Worm (Caenorhabditis elegans) whole organism, L1 larva: Measurements from ENCODE around the gene F21D5.4.

Experiments
- C16A3.4 ChIP-seq: fragments of 150-350 bp; optimal IDR thresholded peaks from 2 replicates; lab custom pipeline; 2014; ENCODE audit warnings: missing biosample characterization, missing genetic modification characterization
- Y116A8C.19 ChIP-seq: sonication (generic microtip); optimal IDR thresholded peaks from 2 replicates; lab custom pipeline; 2016; ENCODE audit warnings: missing compliant biosample characterization, missing genetic modification characterization, borderline replicate concordance
- aly-2 ChIP-seq: fragments of 150-350 bp; optimal IDR thresholded peaks from 2 replicates; lab custom pipeline; 2014; ENCODE audit warnings: missing biosample characterization, missing genetic modification characterization
- blmp-1 ChIP-seq: fragments of 150-350 bp; optimal IDR thresholded peaks from 2 replicates; lab custom pipeline; 2014; ENCODE audit warnings: missing biosample characterization, missing genetic modification characterization
- ceh-8 ChIP-seq: fragments of 200-800 bp; sonication (Bioruptor generic); optimal IDR thresholded peaks from 2 replicates; lab custom pipeline; 2018; ENCODE audit warnings: mild to moderate bottlenecking, missing genetic modification characterization, moderate library complexity, missing compliant biosample characterization
- ceh-82 ChIP-seq, 3 experiments: fragments of 150-350 bp in 1 of 3; sonication (generic microtip) in 2 of 3; optimal IDR thresholded peaks; 2 replicates each; lab custom pipeline; 2014 to 2017; ENCODE audit warnings: missing biosample characterization in 3 of 3, missing genetic modification characterization in 3 of 3
- ceh-88 ChIP-seq: fragments of 200-800 bp; sonication (Bioruptor generic); IDR thresholded peaks from 2 replicates; pipeline ENCODE4 v1.3.6; 2022; ENCODE audit warnings: missing genetic modification characterization, missing compliant biosample characterization
- ces-1 ChIP-seq: fragments of 150-350 bp; optimal IDR thresholded peaks from 2 replicates; lab custom pipeline; 2014; ENCODE audit warnings: missing biosample characterization, missing genetic modification reagents, missing genetic modification characterization
- dpl-1 ChIP-seq, 3 experiments: fragments of 150-350 bp in 2 of 3; sonication (generic microtip) in 1 of 3; optimal IDR thresholded peaks; 2 replicates each; lab custom pipeline; 2014 to 2017; ENCODE audit warnings: missing biosample characterization in 3 of 3, missing genetic modification characterization in 3 of 3, missing genetic modification reagents in 3 of 3
- dsc-1 ChIP-seq: sonication (generic microtip); optimal IDR thresholded peaks from 2 replicates; lab custom pipeline; 2016; ENCODE audit warnings: mild to moderate bottlenecking, missing genetic modification characterization, missing compliant biosample characterization
- efl-1 ChIP-seq, 4 experiments: fragments of 150-350 bp; optimal IDR thresholded peaks in 3 of 4; peaks in 1 of 4; 1 replicate in 1 of 4; 2 replicates in 3 of 4; lab custom pipeline; 2014; ENCODE audit warnings: missing biosample characterization in 2 of 4, missing genetic modification characterization in 2 of 4, missing genetic modification reagents in 2 of 4
- efl-3 ChIP-seq: fragments of 200-800 bp; sonication (Bioruptor generic); optimal IDR thresholded peaks from 2 replicates; lab custom pipeline; 2018; ENCODE audit warnings: mild to moderate bottlenecking, missing genetic modification characterization, missing compliant biosample characterization
- elt-2 ChIP-seq: sonication (generic microtip); optimal IDR thresholded peaks from 2 replicates; lab custom pipeline; 2016; ENCODE audit warnings: missing genetic modification characterization, mild to moderate bottlenecking, inconsistent platforms, missing compliant biosample characterization, missing genetic modification reagents
- elt-3 ChIP-seq, 6 experiments: fragments of 150-350 bp in 1 of 6; sonication (generic microtip); optimal IDR thresholded peaks; 2 replicates each; lab custom pipeline; 2017 to 2018; ENCODE audit warnings: missing biosample characterization in 6 of 6, missing genetic modification characterization in 6 of 6, inconsistent platforms in 1 of 6
- fkh-10 ChIP-seq: sonication (generic microtip); optimal IDR thresholded peaks from 2 replicates; lab custom pipeline; 2017; ENCODE audit warnings: missing biosample characterization, missing genetic modification reagents, missing genetic modification characterization
- fkh-8 ChIP-seq: sonication (generic microtip); optimal IDR thresholded peaks from 2 replicates; lab custom pipeline; 2016; ENCODE audit warnings: mild to moderate bottlenecking, missing genetic modification characterization, missing compliant biosample characterization
- hlh-17 ChIP-seq: fragments of 200-800 bp; sonication (Bioruptor generic); optimal IDR thresholded peaks from 2 replicates; lab custom pipeline; 2018; ENCODE audit warnings: missing genetic modification characterization, mild to moderate bottlenecking, missing compliant biosample characterization, moderate library complexity, borderline replicate concordance
- hpl-2 ChIP-seq: fragments of 150-350 bp; optimal IDR thresholded peaks from 2 replicates; lab custom pipeline; 2014; ENCODE audit warnings: missing biosample characterization, missing genetic modification reagents, missing genetic modification characterization
- lin-14 ChIP-seq: fragments of 200-800 bp; sonication (Bioruptor generic); optimal IDR thresholded peaks from 2 replicates; lab custom pipeline; 2018; ENCODE audit warnings: mild to moderate bottlenecking, missing genetic modification characterization, moderate library complexity, missing compliant biosample characterization
- lin-15B ChIP-seq: fragments of 150-350 bp; sonication (generic microtip); optimal IDR thresholded peaks from 3 replicates; lab custom pipeline; 2014; ENCODE audit warnings: missing biosample characterization, missing genetic modification characterization
- lin-35 ChIP-seq, 2 experiments: fragments of 150-350 bp; optimal IDR thresholded peaks; 2 replicates each; lab custom pipeline; 2014; ENCODE audit warnings: missing biosample characterization in 2 of 2, missing genetic modification characterization in 2 of 2, missing genetic modification reagents in 2 of 2
- lir-3 ChIP-seq: sonication (generic microtip); optimal IDR thresholded peaks from 2 replicates; lab custom pipeline; 2016; ENCODE audit warnings: mild to moderate bottlenecking, missing genetic modification characterization, moderate library complexity, missing compliant biosample characterization; ENCODE audit not compliant: poor library complexity
- lsy-2 ChIP-seq, 2 experiments: fragments of 150-350 bp; optimal IDR thresholded peaks; 2 replicates each; lab custom pipeline; 2014; ENCODE audit warnings: missing biosample characterization in 2 of 2, missing genetic modification characterization in 2 of 2
- mdl-1 ChIP-seq, 2 experiments: fragments of 150-350 bp; optimal IDR thresholded peaks; 2 replicates each; lab custom pipeline; 2014 to 2017; ENCODE audit warnings: missing biosample characterization in 2 of 2, missing genetic modification characterization in 2 of 2, inconsistent platforms in 1 of 2
- nhr-12 ChIP-seq: sonication (generic microtip); optimal IDR thresholded peaks from 2 replicates; lab custom pipeline; 2017; ENCODE audit warnings: missing biosample characterization, missing genetic modification characterization
- nhr-47 ChIP-seq: sonication (generic microtip); optimal IDR thresholded peaks from 2 replicates; lab custom pipeline; 2016; ENCODE audit warnings: mild to moderate bottlenecking, missing genetic modification characterization, moderate library complexity, missing compliant biosample characterization
- nhr-85 ChIP-seq: sonication (generic microtip); peaks from one replicate; lab custom pipeline; 2016; ENCODE audit warnings: missing genetic modification characterization, inconsistent platforms, missing compliant biosample characterization
- pqm-1 ChIP-seq: sonication (generic microtip); optimal IDR thresholded peaks from 3 replicates; lab custom pipeline; 2017; ENCODE audit warnings: missing biosample characterization, missing genetic modification characterization
- rnt-1 ChIP-seq: sonication (generic microtip); optimal IDR thresholded peaks from 2 replicates; lab custom pipeline; 2016; ENCODE audit warnings: mild to moderate bottlenecking, missing genetic modification characterization, moderate library complexity, missing compliant biosample characterization
- snpc-4 ChIP-seq: fragments of 150-350 bp; optimal IDR thresholded peaks from 2 replicates; lab custom pipeline; 2014; ENCODE audit warnings: missing biosample characterization, missing genetic modification characterization
- snu-23 ChIP-seq: sonication (generic microtip); optimal IDR thresholded peaks from 2 replicates; lab custom pipeline; 2016; ENCODE audit warnings: missing genetic modification characterization, missing compliant biosample characterization
- sptf-1 ChIP-seq: fragments of 150-350 bp; optimal IDR thresholded peaks from 2 replicates; lab custom pipeline; 2014; ENCODE audit warnings: missing biosample characterization, missing genetic modification characterization
- swsn-7 ChIP-seq: sonication (generic microtip); optimal IDR thresholded peaks from 2 replicates; lab custom pipeline; 2016; ENCODE audit warnings: missing genetic modification characterization, missing compliant biosample characterization
- tbx-2 ChIP-seq: sonication (generic microtip); optimal IDR thresholded peaks from 2 replicates; lab custom pipeline; 2016; ENCODE audit warnings: missing genetic modification characterization, missing compliant biosample characterization
- tlp-1 ChIP-seq: fragments of 150-350 bp; optimal IDR thresholded peaks from 2 replicates; lab custom pipeline; 2014; ENCODE audit warnings: missing biosample characterization, missing genetic modification characterization
- unc-62 ChIP-seq: fragments of 150-350 bp; optimal IDR thresholded peaks from 2 replicates; lab custom pipeline; 2014; ENCODE audit warnings: missing biosample characterization, missing genetic modification reagents, missing genetic modification characterization
- vab-15 ChIP-seq: sonication (generic microtip); optimal IDR thresholded peaks from 2 replicates; lab custom pipeline; 2017; ENCODE audit warnings: missing genotype, mild to moderate bottlenecking, missing genetic modification characterization, missing compliant biosample characterization
- ztf-11 ChIP-seq, 2 experiments: sonication (generic microtip); optimal IDR thresholded peaks; 2 replicates each; lab custom pipeline; 2016 to 2017; ENCODE audit warnings: missing genetic modification characterization in 2 of 2, missing biosample characterization in 1 of 2, missing compliant biosample characterization in 1 of 2

The F21D5.4 gene

ce11 chrIV:8723720-8724119 is 14.2 kb upstream of the F21D5.4 start, which contains the start of gene F21D5.9:
Gene F21D5.9, plus strand, starts transcription at chrIV:8724020.
- TF ChIP-seq lir-3 (no peak), tlp-1 (tag; lab: Kevin White, UChicago) (no peak), elt-2 (tag; lab: Kevin White, UChicago) (no peak), sptf-1 (tag; lab: Kevin White, UChicago) (no peak), lin-14 (GFP tag; lab: Kevin White, UChicago) (no peak), dpl-1 (GFP tag; optimal IDR thresholded peaks at IDR 0.05; lab: Kevin White, UChicago) (no peak), snu-23 (GFP tag; lab: Kevin White, UChicago) (no peak), nhr-85 (tag; lab: Kevin White, UChicago) (no peak), nhr-47 (tag; lab: Kevin White, UChicago) (no peak), C16A3.4 (tag; lab: Kevin White, UChicago) (no peak), ces-1 (GFP tag; lab: Kevin White, UChicago) (no peak), lsy-2 (tag; optimal IDR thresholded peaks at IDR 0.05; lab: Kevin White, UChicago) (no peak), vab-15 (tag; lab: Kevin White, UChicago) (no peak), hlh-17 (GFP tag; lab: Kevin White, UChicago) (no peak)

ce11 chrIV:8724907-8725306 is 13.0 kb upstream of the F21D5.4 start:
- TF ChIP-seq pqm-1 (tag; lab: Kevin White, UChicago) (no peak), efl-1 (optimal IDR thresholded peaks at IDR 0.05; lab: Kevin White, UChicago) (no peak), efl-1 (GFP tag; optimal IDR thresholded peaks at IDR 0.05 in 1 of 2; lab: Kevin White, UChicago) (peak in 1 of 2 experiments; percentile 16), C16A3.4 (tag; lab: Kevin White, UChicago) (no peak), nhr-47 (tag; lab: Kevin White, UChicago) (no peak)

- TF ChIP-seq tbx-2 (no peak), fkh-10 (GFP tag; lab: Kevin White, UChicago) (no peak), blmp-1 (peak; percentile 75), snpc-4 (tag; lab: Kevin White, UChicago) (no peak), fkh-8 (no peak), ces-1 (GFP tag; lab: Kevin White, UChicago) (no peak), elt-3 (tag; optimal IDR thresholded peaks at IDR 0.05; lab: Kevin White, UChicago) (no peak), efl-1 (optimal IDR thresholded peaks at IDR 0.05; lab: Kevin White, UChicago) (peak in 1 of 2 experiments; percentile 23), efl-1 (GFP tag; optimal IDR thresholded peaks at IDR 0.05 in 1 of 2; lab: Kevin White, UChicago) (no peak), lin-35 (GFP tag; optimal IDR thresholded peaks at IDR 0.05; lab: Kevin White, UChicago) (peak in 1 of 2 experiments; percentile 57), hpl-2 (GFP tag; lab: Kevin White, UChicago) (no peak), unc-62 (GFP tag; lab: Kevin White, UChicago) (no peak), pqm-1 (tag; lab: Kevin White, UChicago) (no peak), dsc-1 (tag; lab: Kevin White, UChicago) (no peak), mdl-1 (tag; optimal IDR thresholded peaks at IDR 0.05; lab: Kevin White, UChicago) (no peak), ztf-11 (tag; optimal IDR thresholded peaks at IDR 0.05; lab: Kevin White, UChicago) (no peak), ceh-8 (no peak), rnt-1 (tag; lab: Kevin White, UChicago) (no peak), Y116A8C.19 (tag; lab: Kevin White, UChicago) (no peak), ceh-88 (GFP tag; lab: Robert Waterston, UW) (no peak), dpl-1 (GFP tag; optimal IDR thresholded peaks at IDR 0.05; lab: Kevin White, UChicago) (peak in 1 of 3 experiments; percentile 1), swsn-7 (tag; lab: Kevin White, UChicago) (no peak), nhr-12 (no peak)
- TF ChIP-seq, all 84 proteins: peak for 4
Observed at ce11 chrIV:8725345-8725744, 12.5 kb upstream of the F21D5.4 start, which contains the start of gene pgm-3. Gene pgm-3, plus strand, starts transcription at chrIV:8725722.

- TF ChIP-seq aly-2 (no peak), efl-3 (GFP tag; lab: Kevin White, UChicago) (no peak), ceh-82 (tag; optimal IDR thresholded peaks at IDR 0.05; lab: Kevin White, UChicago) (no peak), lin-15B (no peak), efl-1 (optimal IDR thresholded peaks at IDR 0.05; lab: Kevin White, UChicago) (no peak), efl-1 (GFP tag; optimal IDR thresholded peaks at IDR 0.05 in 1 of 2; lab: Kevin White, UChicago) (no peak), snu-23 (GFP tag; lab: Kevin White, UChicago) (no peak)
Observed at ce11 chrIV:8728122-8728521, 9.8 kb upstream of the F21D5.4 start, which contains the start of gene otub-3. Gene otub-3, plus strand, starts transcription at chrIV:8728177.
